Fruit fly (Drosophila melanogaster): ENCODE measurements around the gene bard.

- no peak for TF ChIP-seq CG32532 (GFP tag; IDR thresholded peaks at IDR 0.05)
- TF ChIP-seq D (optimal IDR thresholded peaks at IDR 0.05), result no peak
- TF ChIP-seq D (GFP tag; optimal IDR thresholded peaks at IDR 0.05), result no peak
- TF ChIP-seq CG16863 (GFP tag; optimal IDR thresholded peaks at IDR 0.05), result no peak
- no peak for TF ChIP-seq CG14965 (GFP tag; optimal IDR thresholded peaks at IDR 0.05; ENCODE audit: borderline replicate concordance)
- no peak for TF ChIP-seq ac (GFP tag; optimal IDR thresholded peaks at IDR 0.05)
- no peak for TF ChIP-seq CG13775 (GFP tag; optimal IDR thresholded peaks at IDR 0.05)
Measured at dm6 chr3R:18080748-18081147, at the start of gene bard.

All from whole organism, embryonic.